Worm (Caenorhabditis elegans): Measurements from ENCODE around the gene mab-3.
A peak's percentile ranks its signal among the peaks of the same experiment; 100 is the strongest.

mab-3 gene

ce11 chrII:9752278-9752677 lies 20.3 kb downstream of the mab-3 start:
- no peak for TF ChIP-seq swsn-7 (tag; optimal IDR thresholded peaks at IDR 0.05)
- no peak for TF ChIP-seq ceh-88 (GFP tag; IDR thresholded peaks at IDR 0.05)
- no peak for TF ChIP-seq mdl-1 (tag; optimal IDR thresholded peaks at IDR 0.05)
- TF ChIP-seq nhr-90 (tag; optimal IDR thresholded peaks at IDR 0.05; ENCODE audit: poor library complexity): peak; percentile 42
- TF ChIP-seq lir-3 (tag; optimal IDR thresholded peaks at IDR 0.05; ENCODE audit: poor library complexity): no peak
- no peak for TF ChIP-seq fkh-10 (GFP tag; optimal IDR thresholded peaks at IDR 0.05)
- TF ChIP-seq unc-130 (tag; optimal IDR thresholded peaks at IDR 0.05): no peak
- peak in 1 of 2 experiments; percentile 27 for TF ChIP-seq lin-35 (GFP tag; optimal IDR thresholded peaks at IDR 0.05)
- TF ChIP-seq lsy-2 (tag; optimal IDR thresholded peaks at IDR 0.05): peak in 1 of 2 experiments; percentile 23
- no peak for TF ChIP-seq ama-1 (optimal IDR thresholded peaks at IDR 0.05)
- no peak for TF ChIP-seq fkh-8 (tag; optimal IDR thresholded peaks at IDR 0.05)
- no peak for TF ChIP-seq C16A3.4 (tag; optimal IDR thresholded peaks at IDR 0.05)
- TF ChIP-seq Y116A8C.19 (tag; optimal IDR thresholded peaks at IDR 0.05; ENCODE audit: borderline replicate concordance): no peak
- TF ChIP-seq nhr-85 (tag): peak; percentile 89
- peak; percentile 57 for TF ChIP-seq nhr-71 (tag; optimal IDR thresholded peaks at IDR 0.05)
- TF ChIP-seq hpl-2 (GFP tag; optimal IDR thresholded peaks at IDR 0.05): no peak
- peak; percentile 13 for TF ChIP-seq blmp-1 (tag; optimal IDR thresholded peaks at IDR 0.05)
- TF ChIP-seq vab-15 (tag; optimal IDR thresholded peaks at IDR 0.05): no peak
- TF ChIP-seq nhr-20 (tag; optimal IDR thresholded peaks at IDR 0.05): peak; percentile 77
- peak in 4 of 6 experiments; percentile 32 to 86 (median 74) for TF ChIP-seq elt-3 (tag; optimal IDR thresholded peaks at IDR 0.05)
- peak; percentile 65 for TF ChIP-seq lin-14 (GFP tag; optimal IDR thresholded peaks at IDR 0.05)
- no peak for TF ChIP-seq nhr-12 (tag; optimal IDR thresholded peaks at IDR 0.05)
- no peak for TF ChIP-seq sup-37 (GFP tag; optimal IDR thresholded peaks at IDR 0.05)
- peak; percentile 46 for TF ChIP-seq snu-23 (GFP tag; optimal IDR thresholded peaks at IDR 0.05)
- no peak for TF ChIP-seq xbp-1 (tag; optimal IDR thresholded peaks at IDR 0.05)
- peak; percentile 40 for TF ChIP-seq nhr-19 (GFP tag; conservative IDR thresholded peaks at IDR 0.05)
- TF ChIP-seq nhr-77 (tag; optimal IDR thresholded peaks at IDR 0.05): no peak

- TF ChIP-seq nhr-20 (tag; optimal IDR thresholded peaks at IDR 0.05) (peak; percentile 52), fkh-4 (tag; optimal IDR thresholded peaks at IDR 0.05; ENCODE audit: borderline replicate concordance) (no peak), blmp-1 (tag; optimal IDR thresholded peaks at IDR 0.05) (peak; percentile 43), lin-14 (GFP tag; optimal IDR thresholded peaks at IDR 0.05) (peak; percentile 49), lin-39 (tag; optimal IDR thresholded peaks at IDR 0.05) (no peak), nhr-71 (tag; optimal IDR thresholded peaks at IDR 0.05) (peak; percentile 7), elt-3 (tag; optimal IDR thresholded peaks at IDR 0.05) (peak in 2 of 6 experiments; percentile 61 to 81)
Measured at ce11 chrII:9753056-9753455, 21.1 kb downstream of the mab-3 start, which contains the start of gene Y53C12B.7. Y53C12B.7 (minus strand) TSS chrII:9753218.

ce11 chrII:9753730-9754129 lies 21.8 kb downstream of the mab-3 start, which contains the start of gene ZK1321.1:
ZK1321.1 (plus strand) TSS chrII:9754030.
- TF ChIP-seq lin-13 (GFP tag; optimal IDR thresholded peaks at IDR 0.05): no peak
- TF ChIP-seq efl-1 (optimal IDR thresholded peaks at IDR 0.05): no peak
- peak in 1 of 2 experiments; percentile 13 for TF ChIP-seq efl-1 (GFP tag; optimal IDR thresholded peaks at IDR 0.05 in 1 of 2)

- TF ChIP-seq pag-3 (tag; optimal IDR thresholded peaks at IDR 0.05; ENCODE audit: borderline replicate concordance, insufficient read depth) (no peak), efl-3 (GFP tag; optimal IDR thresholded peaks at IDR 0.05) (no peak), mab-9 (GFP tag; IDR thresholded peaks at IDR 0.05) (no peak), dsc-1 (tag; optimal IDR thresholded peaks at IDR 0.05) (peak; percentile 92), snu-23 (GFP tag; optimal IDR thresholded peaks at IDR 0.05) (no peak), nhr-28 (tag; optimal IDR thresholded peaks at IDR 0.05) (no peak), ets-5 (GFP tag; IDR thresholded peaks at IDR 0.05) (no peak), C16A3.4 (tag; optimal IDR thresholded peaks at IDR 0.05) (no peak), unc-86 (tag; optimal IDR thresholded peaks at IDR 0.05) (peak; percentile 64), lin-15B (tag; optimal IDR thresholded peaks at IDR 0.05) (no peak), lin-14 (GFP tag; optimal IDR thresholded peaks at IDR 0.05) (peak; percentile 41), nhr-90 (tag; optimal IDR thresholded peaks at IDR 0.05; ENCODE audit: poor library complexity) (no peak), ceh-88 (GFP tag; IDR thresholded peaks at IDR 0.05) (no peak), aly-2 (tag; optimal IDR thresholded peaks at IDR 0.05) (no peak), nhr-71 (tag; optimal IDR thresholded peaks at IDR 0.05) (peak; percentile 35), ces-1 (GFP tag; optimal IDR thresholded peaks at IDR 0.05) (no peak), lir-3 (tag; optimal IDR thresholded peaks at IDR 0.05; ENCODE audit: poor library complexity) (no peak), egl-27 (tag; optimal IDR thresholded peaks at IDR 0.05) (no peak), unc-130 (tag; optimal IDR thresholded peaks at IDR 0.05) (no peak), blmp-1 (tag; optimal IDR thresholded peaks at IDR 0.05) (no peak), alr-1 (tag; optimal IDR thresholded peaks at IDR 0.05; ENCODE audit: borderline replicate concordance) (no peak), tbx-2 (tag; optimal IDR thresholded peaks at IDR 0.05) (no peak), snpc-4 (tag; optimal IDR thresholded peaks at IDR 0.05) (no peak)
Measured at ce11 chrII:9755425-9755824, 23.5 kb downstream of the mab-3 start.
